Fruit fly (Drosophila melanogaster): ENCODE measurements around the gene CG43739.

Gene CG43739

DNA sequence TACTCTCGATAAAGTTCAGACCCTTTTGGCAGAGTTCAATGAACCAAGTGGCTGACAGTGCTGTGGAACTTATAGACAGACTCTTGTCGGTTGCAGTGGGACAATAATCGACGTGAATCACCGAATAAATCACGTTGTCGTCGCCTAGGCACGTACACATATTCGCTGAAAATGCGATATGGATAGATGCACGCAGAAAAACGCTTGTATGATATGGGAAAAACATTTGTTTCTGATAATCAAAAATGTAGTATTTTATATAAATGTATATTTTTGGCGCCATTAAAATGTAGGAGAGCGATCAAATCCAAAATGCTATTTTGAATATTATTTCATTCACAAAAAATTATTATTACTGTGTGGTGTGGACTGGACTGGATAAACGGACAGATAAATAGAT, 3.5 kb downstream of the CG43739 start (continued):
- TF ChIP-seq CG4360 (GFP tag; IDR thresholded peaks at IDR 0.05), result no peak
- no peak for TF ChIP-seq her (GFP tag; optimal IDR thresholded peaks at IDR 0.05)
- peak; percentile 11 for TF ChIP-seq gcm2 (GFP tag; optimal IDR thresholded peaks at IDR 0.05)
- peak; percentile 19; the same call in 1 of the 3 replicates for TF ChIP-seq CG34422 (GFP tag; IDR thresholded peaks at IDR 0.05)
- no peak for TF ChIP-seq CG34376 (GFP tag; optimal IDR thresholded peaks at IDR 0.05)
- no peak for TF ChIP-seq Gug (GFP tag; IDR thresholded peaks at IDR 0.05)
- TF ChIP-seq ase (GFP tag; IDR thresholded peaks at IDR 0.05), result peak; percentile 44; the same call in 1 of the 3 replicates
- no peak for TF ChIP-seq CG2116 (GFP tag; optimal IDR thresholded peaks at IDR 0.05)
- no peak for TF ChIP-seq CG11456 (GFP tag; IDR thresholded peaks at IDR 0.05)
- TF ChIP-seq fd3F (GFP tag; optimal IDR thresholded peaks at IDR 0.05), result no peak
- TF ChIP-seq CG31441 (GFP tag; IDR thresholded peaks at IDR 0.05), result peak; percentile 58; the same call in 1 of the 2 replicates
- peak; percentile 12 for TF ChIP-seq nmo (GFP tag; optimal IDR thresholded peaks at IDR 0.05)
- peak; percentile 34; the same call in 1 of the 3 replicates for TF ChIP-seq B-H1 (GFP tag; IDR thresholded peaks at IDR 0.05)
- TF ChIP-seq Neu2 (GFP tag; optimal IDR thresholded peaks at IDR 0.05; ENCODE audit: borderline replicate concordance), result no peak
- peak; percentile 47 for TF ChIP-seq ind (GFP tag; optimal IDR thresholded peaks at IDR 0.05)
- peak; percentile 2 for TF ChIP-seq bcd (GFP tag; optimal IDR thresholded peaks at IDR 0.05)
- TF ChIP-seq Deaf1 (tag; optimal IDR thresholded peaks at IDR 0.05), result no peak
- TF ChIP-seq HLH3B (GFP tag; IDR thresholded peaks at IDR 0.05), result peak; percentile 55
- TF ChIP-seq pan (optimal IDR thresholded peaks at IDR 0.05), result no peak
- peak in 1 of 2 experiments; percentile 67 for TF ChIP-seq pan (GFP tag; optimal IDR thresholded peaks at IDR 0.05 in 1 of 2, IDR thresholded peaks at IDR 0.05 in 1 of 2)
- TF ChIP-seq CG11560 (tag; IDR thresholded peaks at IDR 0.05), result no peak; the same call in 2 of the 3 replicates
- no peak for TF ChIP-seq CG9727 (GFP tag; optimal IDR thresholded peaks at IDR 0.05)
- TF ChIP-seq CG4424 (GFP tag; optimal IDR thresholded peaks at IDR 0.05), result peak; percentile 30
- peak; percentile 47 for TF ChIP-seq tio (GFP tag; optimal IDR thresholded peaks at IDR 0.05)
- peak; percentile 65 for TF ChIP-seq dmrt99B (tag; optimal IDR thresholded peaks at IDR 0.05)
- TF ChIP-seq gt (GFP tag; IDR thresholded peaks at IDR 0.05), result no peak
- no peak for TF ChIP-seq tup (GFP tag; optimal IDR thresholded peaks at IDR 0.05)
- peak; percentile 51; the same call in 1 of the 3 replicates for TF ChIP-seq zfh1 (GFP tag; IDR thresholded peaks at IDR 0.05)
- TF ChIP-seq CG8388 (GFP tag; optimal IDR thresholded peaks at IDR 0.05), result peak; percentile 46
- TF ChIP-seq Blimp-1 (GFP tag; optimal IDR thresholded peaks at IDR 0.05), result peak; percentile 58
- peak; percentile 8 for TF ChIP-seq CG4820 (GFP tag; optimal IDR thresholded peaks at IDR 0.05)
- TF ChIP-seq seq (GFP tag; IDR thresholded peaks at IDR 0.05), result peak; percentile 62
- TF ChIP-seq vnd (GFP tag; IDR thresholded peaks at IDR 0.05; ENCODE audit: partially characterized antibody), result no peak
- 0 out of 2 replicates have a peak, but pooled peaks have one; percentile 8 for TF ChIP-seq klu (GFP tag; IDR thresholded peaks at IDR 0.05)
- TF ChIP-seq Hmr (GFP tag; optimal IDR thresholded peaks at IDR 0.05), result peak; percentile 60
- TF ChIP-seq CG7839 (tag; optimal IDR thresholded peaks at IDR 0.05), result peak; percentile 47
- TF ChIP-seq CG3995 (GFP tag; optimal IDR thresholded peaks at IDR 0.05), result peak; percentile 52
- TF ChIP-seq NfI (GFP tag; optimal IDR thresholded peaks at IDR 0.05), result no peak
- TF ChIP-seq nerfin-1 (tag; optimal IDR thresholded peaks at IDR 0.05), result no peak
- TF ChIP-seq ham (GFP tag; IDR thresholded peaks at IDR 0.05), result no peak
- TF ChIP-seq CG11696 (GFP tag; IDR thresholded peaks at IDR 0.05), result no peak
- TF ChIP-seq sens (GFP tag), result peak; percentile 90
- TF ChIP-seq CG15269 (tag; optimal IDR thresholded peaks at IDR 0.05), result peak; percentile 30
- TF ChIP-seq CG2678 (tag; optimal IDR thresholded peaks at IDR 0.05), result peak; percentile 41
- peak; percentile 49 for TF ChIP-seq CG10979 (tag; optimal IDR thresholded peaks at IDR 0.05)
- TF ChIP-seq prd (optimal IDR thresholded peaks at IDR 0.05), result no peak
- peak; percentile 63 for TF ChIP-seq prd (GFP tag; IDR thresholded peaks at IDR 0.05)
- TF ChIP-seq disco-r (GFP tag; optimal IDR thresholded peaks at IDR 0.05), result no peak
- TF ChIP-seq CG2120 (GFP tag; optimal IDR thresholded peaks at IDR 0.05), result peak; percentile 14
- TF ChIP-seq Hr3 (GFP tag; optimal IDR thresholded peaks at IDR 0.05), result peak; percentile 19
- TF ChIP-seq Xrp1 (GFP tag; IDR thresholded peaks at IDR 0.05), result peak; percentile 50; the same call in 1 of the 2 replicates
- no peak for TF ChIP-seq CG10565 (GFP tag; optimal IDR thresholded peaks at IDR 0.05)
